Worm (Caenorhabditis elegans) whole organism, young adult: ENCODE measurements around the gene twk-35.

Source experiments
- B0261.1 ChIP-seq: sonication (generic microtip); optimal IDR thresholded peaks from 2 replicates; lab custom pipeline; 2016; ENCODE audit warnings: mild to moderate bottlenecking, missing genetic modification characterization, moderate library complexity, missing compliant biosample characterization
- F10E7.11 ChIP-seq: sonication (generic microtip); optimal IDR thresholded peaks from 2 replicates; lab custom pipeline; 2017; ENCODE audit warnings: mild to moderate bottlenecking, missing genetic modification characterization, moderate library complexity, missing compliant biosample characterization
- T07F8.4 ChIP-seq: sonication (generic microtip); optimal IDR thresholded peaks from 2 replicates; lab custom pipeline; 2016; ENCODE audit warnings: mild to moderate bottlenecking, missing genetic modification characterization, moderate library complexity, missing compliant biosample characterization
- akir-1 ChIP-seq: fragments of 200-800 bp; sonication (Bioruptor generic); optimal IDR thresholded peaks from 2 replicates; lab custom pipeline; 2018; ENCODE audit warnings: mild to moderate bottlenecking, missing genetic modification characterization, moderate library complexity, missing compliant biosample characterization
- ceh-58 ChIP-seq: fragments of 200-800 bp; sonication (Bioruptor generic); IDR thresholded peaks from 2 replicates; pipeline ENCODE4 v1.3.6; 2022; ENCODE audit warnings: missing genetic modification characterization, missing compliant biosample characterization
- ets-4 ChIP-seq: fragments of 200-800 bp; sonication (Bioruptor generic); optimal IDR thresholded peaks from 2 replicates; lab custom pipeline; 2018; ENCODE audit warnings: mild to moderate bottlenecking, missing genetic modification characterization, missing compliant biosample characterization
- fkh-3 ChIP-seq: sonication (generic microtip); optimal IDR thresholded peaks from 2 replicates; lab custom pipeline; 2016; ENCODE audit warnings: mild to moderate bottlenecking, missing genetic modification characterization, missing compliant biosample characterization
- lsl-1 ChIP-seq: fragments of 200-800 bp; sonication (Bioruptor generic); optimal IDR thresholded peaks from 2 replicates; lab custom pipeline; 2018; ENCODE audit warnings: mild to moderate bottlenecking, missing genetic modification characterization, moderate library complexity, missing compliant biosample characterization
- lsy-27 ChIP-seq: sonication (generic microtip); optimal IDR thresholded peaks from 2 replicates; lab custom pipeline; 2017; ENCODE audit warnings: missing genetic modification characterization, mild to moderate bottlenecking, missing compliant biosample characterization, antibody characterized with exemption, missing genotype, borderline replicate concordance; ENCODE audit not compliant: insufficient read depth
- nfya-1 ChIP-seq: sonication (generic microtip); optimal IDR thresholded peaks from 2 replicates; lab custom pipeline; 2017; ENCODE audit warnings: antibody characterized with exemption, missing compliant biosample characterization, missing genetic modification characterization, borderline replicate concordance; ENCODE audit not compliant: insufficient read depth
- pha-4 ChIP-seq: fragments of 150-350 bp; sonication (generic microtip); optimal IDR thresholded peaks from 2 replicates; lab custom pipeline; 2014; ENCODE audit warnings: missing biosample characterization, missing genetic modification reagents, missing genetic modification characterization
- snpc-4 ChIP-seq, 5 experiments: fragments of 150-350 bp in 1 of 5; sonication (generic microtip) in 4 of 5; optimal IDR thresholded peaks; 2 replicates each; lab custom pipeline; 2014 to 2018; ENCODE audit warnings: missing genetic modification characterization in 5 of 5, missing biosample characterization in 3 of 5, antibody characterized with exemption in 2 of 5, mild to moderate bottlenecking in 2 of 5, missing compliant biosample characterization in 2 of 5, missing genotype in 2 of 5, moderate library complexity in 2 of 5, missing genetic modification reagents in 1 of 5
- unc-130 ChIP-seq: sonication (generic microtip); optimal IDR thresholded peaks from 2 replicates; lab custom pipeline; 2016; ENCODE audit warnings: missing genetic modification reagents, missing genetic modification characterization, missing compliant biosample characterization

DNA sequence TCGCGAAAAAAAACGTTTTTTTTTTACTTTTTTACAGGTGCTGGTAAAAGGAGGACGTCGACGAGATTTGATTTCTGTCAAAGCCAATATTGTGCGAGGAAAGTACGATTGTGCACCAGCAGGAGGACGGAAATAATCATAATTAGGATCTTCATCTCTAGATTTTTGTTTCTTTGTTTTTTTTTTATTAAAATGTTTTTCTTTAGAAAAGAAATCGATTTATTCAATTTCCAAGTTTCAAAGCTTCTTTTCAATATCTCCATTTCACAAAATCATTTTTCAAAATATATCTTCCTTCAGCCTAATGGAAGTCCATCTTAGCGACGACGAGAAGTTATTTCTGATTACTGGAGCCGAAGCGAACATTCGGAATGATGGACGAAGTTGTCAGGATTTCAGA, 24.2 kb upstream of the twk-35 start, which contains the start of gene exos-7:
- TF ChIP-seq ceh-58 (no peak), pha-4 (tag; lab: Kevin White, UChicago) (no peak), F10E7.11 (tag; lab: Kevin White, UChicago) (no peak), nfya-1 (tag; lab: Kevin White, UChicago) (no peak), B0261.1 (tag; lab: Kevin White, UChicago) (no peak), akir-1 (GFP tag; lab: Kevin White, UChicago) (no peak), lsy-27 (no peak), unc-130 (GFP tag; lab: Kevin White, UChicago) (no peak), ets-4 (GFP tag; lab: Kevin White, UChicago) (no peak), lsl-1 (GFP tag; lab: Kevin White, UChicago) (no peak), snpc-4 (GFP tag; optimal IDR thresholded peaks at IDR 0.05; lab: Kevin White, UChicago) (no peak), snpc-4 (tag; optimal IDR thresholded peaks at IDR 0.05; lab: Kevin White, UChicago) (no peak), fkh-3 (no peak), T07F8.4 (tag; lab: Kevin White, UChicago) (no peak)
